Fruit fly (Drosophila melanogaster) whole organism, wandering third instar larva: ENCODE measurements around the gene CG10555.

Source experiments
- Abd-B ChIP-seq: fragments of >200 bp; optimal IDR thresholded peaks from 2 replicates; lab custom pipeline; 2017; ENCODE audit warnings: missing biosample characterization, missing genetic modification characterization
- CG32264 ChIP-seq: fragments of 200-800 bp; sonication (Bioruptor generic); optimal IDR thresholded peaks from 2 replicates; lab custom pipeline; 2016; ENCODE audit warnings: missing biosample characterization, missing genetic modification characterization
- Dfd ChIP-seq: fragments of >200 bp; optimal IDR thresholded peaks from 2 replicates; lab custom pipeline; 2017; ENCODE audit warnings: missing biosample characterization, missing genetic modification characterization
- Dif ChIP-seq: fragments of 200-275, 200-300 bp; sonication (Bioruptor generic); optimal IDR thresholded peaks from 2 replicates; lab custom pipeline; 2018; ENCODE audit warnings: missing biosample characterization, missing genetic modification characterization; ENCODE audit not compliant: partially characterized antibody
- HLH106 ChIP-seq: fragments of 200-800 bp; optimal IDR thresholded peaks from 3 replicates; lab custom pipeline; 2019; ENCODE audit warnings: missing biosample characterization, mild to moderate bottlenecking, missing genetic modification characterization, moderate library complexity
- Hnf4 ChIP-seq: fragments of 200-800 bp; sonication (Bioruptor generic); optimal IDR thresholded peaks from 2 replicates; lab custom pipeline; 2016; ENCODE audit warnings: missing biosample characterization, mild to moderate bottlenecking, missing genetic modification characterization
- Hr78 ChIP-seq: fragments of >200 bp; optimal IDR thresholded peaks from 2 replicates; lab custom pipeline; 2017; ENCODE audit warnings: missing biosample characterization, missing genetic modification characterization
- Hr83 ChIP-seq: fragments of 200-300 bp; sonication (Bioruptor generic); optimal IDR thresholded peaks from 2 replicates; lab custom pipeline; 2016; ENCODE audit warnings: missing biosample characterization, mild to moderate bottlenecking, missing genetic modification characterization, moderate library complexity; ENCODE audit not compliant: poor library complexity, severe bottlenecking
- Jra ChIP-seq: sonication (Bioruptor generic); optimal IDR thresholded peaks from 2 replicates; lab custom pipeline; 2016; ENCODE audit warnings: missing biosample characterization, missing genetic modification characterization
- Myc ChIP-seq: fragments of >200 bp; optimal IDR thresholded peaks from 2 replicates; lab custom pipeline; 2017
- N ChIP-seq: fragments of >200 bp; optimal IDR thresholded peaks from 2 replicates; lab custom pipeline; 2018; ENCODE audit warnings: missing biosample characterization, missing external identifiers, missing genetic modification characterization
- OdsH ChIP-seq: fragments of 200-800 bp; sonication (Bioruptor generic); optimal IDR thresholded peaks from 2 replicates; lab custom pipeline; 2016; ENCODE audit warnings: missing biosample characterization, mild to moderate bottlenecking, missing genetic modification characterization
- Rel ChIP-seq, 2 experiments: fragments of 200-800 bp; sonication (Bioruptor generic) in 1 of 2; optimal IDR thresholded peaks; 2 replicates in 1 of 2; 3 replicates in 1 of 2; lab custom pipeline; 2016 to 2019; ENCODE audit warnings: mild to moderate bottlenecking in 2 of 2, missing biosample characterization in 2 of 2, missing genetic modification characterization in 2 of 2, moderate library complexity in 1 of 2
- Sp1 ChIP-seq: fragments of 200-800 bp; sonication (Bioruptor generic); optimal IDR thresholded peaks from 3 replicates; lab custom pipeline; 2019; ENCODE audit warnings: missing biosample characterization, mild to moderate bottlenecking, missing genetic modification characterization, moderate library complexity
- Vsx2 ChIP-seq: fragments of 200-300, 225-300 bp; sonication (Bioruptor generic); optimal IDR thresholded peaks from 2 replicates; lab custom pipeline; 2018; ENCODE audit warnings: missing biosample characterization, missing genetic modification characterization; ENCODE audit not compliant: partially characterized antibody
- br ChIP-seq: fragments of 200-800 bp; sonication (Bioruptor generic); optimal IDR thresholded peaks from 2 replicates; lab custom pipeline; 2016; ENCODE audit warnings: missing biosample characterization, missing genetic modification characterization
- brk ChIP-seq: fragments of 200-800 bp; sonication (Bioruptor generic); optimal IDR thresholded peaks from 2 replicates; lab custom pipeline; 2016; ENCODE audit warnings: missing biosample characterization, mild to moderate bottlenecking, missing genetic modification characterization
- dl ChIP-seq, 2 experiments: fragments of 175-275, 200-275 bp in 1 of 2; fragments of 200-275 bp in 1 of 2; sonication (Bioruptor generic); optimal IDR thresholded peaks; lab custom pipeline; 2018; ENCODE audit warnings: mild to moderate bottlenecking in 2 of 2, missing biosample characterization in 2 of 2, missing genetic modification characterization in 2 of 2, moderate library complexity in 2 of 2; ENCODE audit not compliant: partially characterized antibody in 2 of 2, insufficient read depth in 1 of 2
- dsf ChIP-seq: sonication (Bioruptor generic); optimal IDR thresholded peaks from 2 replicates; lab custom pipeline; 2016; ENCODE audit warnings: missing biosample characterization, missing genetic modification characterization, borderline replicate concordance
- ey ChIP-seq: fragments of 200-800 bp; sonication (Bioruptor generic); optimal IDR thresholded peaks from 2 replicates; lab custom pipeline; 2016; ENCODE audit warnings: missing biosample characterization, missing genetic modification characterization
- foxo ChIP-seq, 2 experiments: fragments of 200-800 bp; sonication (Bioruptor generic); optimal IDR thresholded peaks; 2 replicates in 1 of 2; 3 replicates in 1 of 2; lab custom pipeline; 2016 to 2017; ENCODE audit warnings: missing biosample characterization in 2 of 2, missing genetic modification characterization in 2 of 2
- fru ChIP-seq: fragments of 200-800 bp; sonication (Bioruptor generic); optimal IDR thresholded peaks from 3 replicates; lab custom pipeline; 2016; ENCODE audit warnings: missing biosample characterization, mild to moderate bottlenecking, missing genetic modification characterization
- h ChIP-seq: fragments of 200-800 bp; sonication (Bioruptor generic); optimal IDR thresholded peaks from 3 replicates; lab custom pipeline; 2016; ENCODE audit warnings: missing biosample characterization, mild to moderate bottlenecking, missing genetic modification characterization
- jim ChIP-seq: fragments of 175-275, 200-325 bp; sonication (Bioruptor generic); optimal IDR thresholded peaks from 2 replicates; lab custom pipeline; 2016; ENCODE audit warnings: missing biosample characterization, mild to moderate bottlenecking, missing genetic modification characterization
- lola ChIP-seq: fragments of >200 bp; optimal IDR thresholded peaks from 2 replicates; lab custom pipeline; 2017; ENCODE audit warnings: missing biosample characterization, missing genetic modification characterization
- pan ChIP-seq: fragments of >200 bp; optimal IDR thresholded peaks from 2 replicates; lab custom pipeline; 2017
- psq ChIP-seq: fragments of 200-800 bp; sonication (Bioruptor generic); optimal IDR thresholded peaks from 3 replicates; lab custom pipeline; 2017; ENCODE audit warnings: missing biosample characterization, mild to moderate bottlenecking, missing genetic modification characterization, moderate library complexity
- rgr ChIP-seq: fragments of 200-800 bp; sonication (Bioruptor generic); optimal IDR thresholded peaks from 3 replicates; lab custom pipeline; 2016; ENCODE audit warnings: missing biosample characterization, mild to moderate bottlenecking, missing genetic modification characterization
- sage ChIP-seq: fragments of 200-800 bp; sonication (Bioruptor generic); optimal IDR thresholded peaks from 2 replicates; lab custom pipeline; 2016; ENCODE audit warnings: missing biosample characterization, mild to moderate bottlenecking, missing genetic modification characterization
- sv ChIP-seq: fragments of 200-800 bp; sonication (Bioruptor generic); optimal IDR thresholded peaks from 3 replicates; lab custom pipeline; 2016; ENCODE audit warnings: missing biosample characterization, missing genetic modification characterization
- tai ChIP-seq: sonication (Bioruptor generic); optimal IDR thresholded peaks from 2 replicates; lab custom pipeline; 2016; ENCODE audit warnings: missing biosample characterization, missing genetic modification characterization
- usp ChIP-seq: fragments of >200 bp; optimal IDR thresholded peaks from 2 replicates; lab custom pipeline; 2017; ENCODE audit warnings: missing biosample characterization, missing genetic modification characterization
- woc ChIP-seq: sonication (Bioruptor generic); optimal IDR thresholded peaks from 2 replicates; lab custom pipeline; 2016; ENCODE audit warnings: missing biosample characterization, mild to moderate bottlenecking, missing genetic modification characterization

CG10555 gene

dm6 chrX:8416956-8417355, 18.2 kb downstream of the CG10555 start:
- TF ChIP-seq N (no peak), tai (no peak), brk (GFP tag; lab: Kevin White, UChicago) (no peak), Hnf4 (GFP tag; lab: Kevin White, UChicago) (no peak), h (GFP tag; lab: Kevin White, UChicago) (no peak), HLH106 (no peak), Abd-B (GFP tag; lab: Kevin White, UChicago) (no peak), Dfd (no peak), CG32264 (GFP tag; lab: Kevin White, UChicago) (no peak), Dif (GFP tag; lab: Kevin White, UChicago) (no peak), Hr83 (GFP tag; lab: Kevin White, UChicago) (no peak), jim (GFP tag; lab: Kevin White, UChicago) (no peak)

- no peak for TF ChIP-seq OdsH (GFP tag; lab: Kevin White, UChicago)
- no peak for TF ChIP-seq CG32264 (GFP tag; lab: Kevin White, UChicago)
- no peak for TF ChIP-seq Hr78 (GFP tag; lab: Kevin White, UChicago)
- no peak for TF ChIP-seq dsf (GFP tag; lab: Kevin White, UChicago)
- no peak for TF ChIP-seq Dfd
- no peak for TF ChIP-seq Myc (lab: Kevin White, UChicago)
- no peak for TF ChIP-seq woc
- TF ChIP-seq N: no peak
- TF ChIP-seq psq: no peak
- no peak for TF ChIP-seq pan (lab: Kevin White, UChicago)
These were observed 20.8 kb downstream of the CG10555 start for dm6 chrX:8419534-8419933.

- peak; percentile 59 for TF ChIP-seq h (GFP tag; lab: Kevin White, UChicago)
- TF ChIP-seq Jra (GFP tag; lab: Kevin White, UChicago): peak; percentile 60
- TF ChIP-seq tai: peak; percentile 22
- no peak for TF ChIP-seq usp (GFP tag; lab: Kevin White, UChicago)
- TF ChIP-seq woc: peak; percentile 45
- no peak for TF ChIP-seq Hnf4 (GFP tag; lab: Kevin White, UChicago)
- peak; percentile 48 for TF ChIP-seq rgr (GFP tag; lab: Kevin White, UChicago)
- no peak for TF ChIP-seq Rel (GFP tag; optimal IDR thresholded peaks at IDR 0.05; lab: Kevin White, UChicago)
- peak; percentile 48 for TF ChIP-seq Rel (tag; optimal IDR thresholded peaks at IDR 0.05; lab: Kevin White, UChicago)
- no peak for TF ChIP-seq dsf (GFP tag; lab: Kevin White, UChicago)
- TF ChIP-seq Sp1: peak; percentile 32
- TF ChIP-seq psq: peak; percentile 89
- no peak for TF ChIP-seq CG32264 (GFP tag; lab: Kevin White, UChicago)
- TF ChIP-seq foxo (GFP tag; optimal IDR thresholded peaks at IDR 0.05; lab: Kevin White, UChicago): peak in 1 of 2 experiments; percentile 47
- TF ChIP-seq Abd-B (GFP tag; lab: Kevin White, UChicago): no peak
- TF ChIP-seq Dfd: peak; percentile 99
- TF ChIP-seq sage (GFP tag; lab: Kevin White, UChicago): peak; percentile 44
- peak; percentile 96 for TF ChIP-seq Vsx2
- TF ChIP-seq Hr83 (GFP tag; lab: Kevin White, UChicago): peak; percentile 44
- no peak for TF ChIP-seq lola (GFP tag; lab: Kevin White, UChicago)
- TF ChIP-seq Dif (GFP tag; lab: Kevin White, UChicago): peak; percentile 98
- TF ChIP-seq N: peak; percentile 80
- TF ChIP-seq dl (GFP tag; optimal IDR thresholded peaks at IDR 0.05; lab: Kevin White, UChicago; ENCODE audit: insufficient read depth in 1 of 2, partially characterized antibody in 2 of 2): peak; percentile 91 to 97
- no peak for TF ChIP-seq sv
- peak; percentile 20 for TF ChIP-seq HLH106
- peak; percentile 78 for TF ChIP-seq pan (lab: Kevin White, UChicago)
- TF ChIP-seq br (GFP tag; lab: Kevin White, UChicago): peak; percentile 28
- TF ChIP-seq fru: peak; percentile 45
- peak; percentile 52 for TF ChIP-seq ey (GFP tag; lab: Kevin White, UChicago)
- TF ChIP-seq OdsH (GFP tag; lab: Kevin White, UChicago): peak; percentile 38
- TF ChIP-seq jim (GFP tag; lab: Kevin White, UChicago): no peak
These were observed 22.2 kb downstream of the CG10555 start for dm6 chrX:8420772-8421448.

dm6 chrX:8421449-8421795, 22.7 kb downstream of the CG10555 start:
- TF ChIP-seq foxo (GFP tag; optimal IDR thresholded peaks at IDR 0.05; lab: Kevin White, UChicago): no peak
- TF ChIP-seq Dfd: peak; percentile 98
